Worm (Caenorhabditis elegans): ENCODE data around the gene C37C3.11.
A peak's percentile ranks its signal among the peaks of the same experiment; 100 is the strongest.

Gene C37C3.11

ce11 chrV:7854603-7855002, 10.0 kb downstream of the C37C3.11 start, which contains the start of the genes C37C3.9 and C37C3.18 (continued):
- TF ChIP-seq C38D4.7 (GFP tag; optimal IDR thresholded peaks at IDR 0.05), result no peak
- TF ChIP-seq pat-9 (tag; optimal IDR thresholded peaks at IDR 0.05), result no peak
- peak; percentile 29 for TF ChIP-seq ceh-34 (tag; optimal IDR thresholded peaks at IDR 0.05)
- no peak for TF ChIP-seq syd-9 (tag; optimal IDR thresholded peaks at IDR 0.05)
- no peak for TF ChIP-seq ets-4 (tag; optimal IDR thresholded peaks at IDR 0.05)
- TF ChIP-seq unc-55 (GFP tag; optimal IDR thresholded peaks at IDR 0.05), result peak; percentile 73

- TF ChIP-seq C38D4.7 (GFP tag; optimal IDR thresholded peaks at IDR 0.05), result no peak
- no peak for TF ChIP-seq hlh-15 (tag; optimal IDR thresholded peaks at IDR 0.05)
- TF ChIP-seq che-1 (tag; optimal IDR thresholded peaks at IDR 0.05), result no peak
- TF ChIP-seq nfya-1 (tag; optimal IDR thresholded peaks at IDR 0.05), result no peak
- no peak for TF ChIP-seq dmd-4 (tag; optimal IDR thresholded peaks at IDR 0.05; ENCODE audit: borderline replicate concordance)
- TF ChIP-seq hlh-13 (GFP tag; optimal IDR thresholded peaks at IDR 0.05), result no peak
Observed at ce11 chrV:7853900-7854299, 10.7 kb downstream of the C37C3.11 start.

DNA sequence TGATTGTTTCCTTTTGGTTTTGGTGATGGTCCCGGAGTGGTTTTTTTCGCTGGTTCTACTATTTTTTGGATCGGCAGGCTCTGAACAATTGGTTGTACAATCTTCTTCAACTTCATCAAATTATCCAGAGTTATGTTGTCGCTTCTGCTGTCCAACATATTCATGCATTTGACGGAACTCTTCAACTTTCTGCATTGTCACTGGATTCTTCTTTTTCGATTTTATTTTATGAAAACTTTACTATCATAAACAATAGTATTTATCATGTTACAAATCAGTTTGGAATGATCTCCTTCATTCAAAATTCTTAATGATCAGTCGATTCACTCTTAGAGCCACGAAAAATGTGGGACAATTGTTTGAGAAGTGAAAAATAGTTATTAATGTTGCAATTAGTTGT, 12.5 kb downstream of the C37C3.11 start:
- TF ChIP-seq elt-4 (tag; optimal IDR thresholded peaks at IDR 0.05) (no peak), ttx-3 (tag; optimal IDR thresholded peaks at IDR 0.05) (no peak), unc-3 (GFP tag; conservative IDR thresholded peaks at IDR 0.05) (no peak), unc-3 (tag; optimal IDR thresholded peaks at IDR 0.05) (no peak), ceh-19 (GFP tag; optimal IDR thresholded peaks at IDR 0.05) (no peak), pat-9 (tag; optimal IDR thresholded peaks at IDR 0.05) (no peak), che-1 (tag; optimal IDR thresholded peaks at IDR 0.05) (no peak), sdc-2 (tag; optimal IDR thresholded peaks at IDR 0.05) (no peak), pros-1 (tag; optimal IDR thresholded peaks at IDR 0.05) (no peak), mec-3 (tag; optimal IDR thresholded peaks at IDR 0.05; ENCODE audit: borderline replicate concordance) (no peak), fkh-6 (tag; optimal IDR thresholded peaks at IDR 0.05) (no peak)

DNA sequence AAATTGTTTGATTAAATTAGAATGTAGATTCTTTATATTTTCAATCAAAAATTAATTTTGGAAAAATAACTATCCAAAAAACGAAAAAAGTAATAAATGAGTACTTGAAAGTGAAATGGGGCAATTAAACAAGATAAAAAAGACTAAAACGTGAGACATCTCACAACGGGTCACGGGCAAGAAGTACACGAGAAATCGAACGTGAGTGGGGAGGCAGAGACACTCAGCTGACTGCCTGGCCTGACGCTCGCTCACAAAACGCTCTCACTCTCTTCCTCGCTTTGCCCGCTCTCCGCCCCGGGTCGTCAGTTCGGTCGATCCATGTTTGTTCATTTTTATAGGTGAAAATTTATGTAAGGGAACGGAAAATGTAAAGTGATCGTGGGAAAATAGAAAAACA, 16.3 kb downstream of the C37C3.11 start:
- no peak for TF ChIP-seq ama-1 (optimal IDR thresholded peaks at IDR 0.05)
- peak; percentile 72 for TF ChIP-seq hlh-30 (tag; optimal IDR thresholded peaks at IDR 0.05; ENCODE audit: insufficient read depth)
- TF ChIP-seq ceh-6 (GFP tag; optimal IDR thresholded peaks at IDR 0.05), result no peak
- no peak for TF ChIP-seq unc-55 (GFP tag; optimal IDR thresholded peaks at IDR 0.05)
- TF ChIP-seq che-1 (tag; optimal IDR thresholded peaks at IDR 0.05), result no peak
- TF ChIP-seq ceh-2 (tag; optimal IDR thresholded peaks at IDR 0.05), result no peak
- no peak for TF ChIP-seq odd-2 (tag; optimal IDR thresholded peaks at IDR 0.05)
- TF ChIP-seq pax-1 (tag; optimal IDR thresholded peaks at IDR 0.05), result no peak
- TF ChIP-seq ceh-45 (GFP tag; IDR thresholded peaks at IDR 0.05), result no peak
- peak; percentile 5 for TF ChIP-seq unc-42 (tag; optimal IDR thresholded peaks at IDR 0.05)
- TF ChIP-seq mec-3 (tag; optimal IDR thresholded peaks at IDR 0.05; ENCODE audit: borderline replicate concordance), result no peak
- no peak for TF ChIP-seq tbx-2 (tag; optimal IDR thresholded peaks at IDR 0.05)

- TF ChIP-seq pax-1 (tag; optimal IDR thresholded peaks at IDR 0.05) (no peak), mec-3 (tag; optimal IDR thresholded peaks at IDR 0.05; ENCODE audit: borderline replicate concordance) (no peak), hlh-30 (tag; optimal IDR thresholded peaks at IDR 0.05; ENCODE audit: insufficient read depth) (no peak), pag-3 (tag; optimal IDR thresholded peaks at IDR 0.05; ENCODE audit: borderline replicate concordance) (no peak), pqm-1 (tag; optimal IDR thresholded peaks at IDR 0.05) (no peak), ceh-2 (tag; optimal IDR thresholded peaks at IDR 0.05) (no peak), ceh-9 (tag; optimal IDR thresholded peaks at IDR 0.05) (no peak), sox-4 (tag; optimal IDR thresholded peaks at IDR 0.05) (no peak), unc-42 (tag; optimal IDR thresholded peaks at IDR 0.05) (no peak), K09A11.1 (tag; optimal IDR thresholded peaks at IDR 0.05; ENCODE audit: insufficient read depth) (no peak), fax-1 (tag; optimal IDR thresholded peaks at IDR 0.05) (no peak)
Observed at ce11 chrV:7847687-7848086, 16.9 kb downstream of the C37C3.11 start.

Measured in whole organism, late embryonic.